Fruit fly (Drosophila melanogaster) whole organism: Measurements from ENCODE around the gene CG46244.

Source experiments
- CG8478 ChIP-seq: fragments of >200 bp; optimal IDR thresholded peaks from 2 replicates; lab custom pipeline; 2018; ENCODE audit warnings: inconsistent platforms
- Dll ChIP-seq: fragments of >200 bp; optimal IDR thresholded peaks from 2 replicates; lab custom pipeline; 2017
- EcR ChIP-seq, 2 experiments: fragments of >200 bp; optimal IDR thresholded peaks; 2 replicates each; lab custom pipeline; 2017; ENCODE audit warnings: missing biosample characterization in 2 of 2, missing genetic modification characterization in 2 of 2, missing genetic modification reagents in 2 of 2
- pan ChIP-seq: fragments of >200 bp; optimal IDR thresholded peaks from 2 replicates; lab custom pipeline; 2017
- psq ChIP-seq: fragments of >200 bp; optimal IDR thresholded peaks from 2 replicates; lab custom pipeline; 2017
- usp ChIP-seq: fragments of >200 bp; optimal IDR thresholded peaks from 2 replicates; lab custom pipeline; 2017; ENCODE audit warnings: missing biosample characterization, missing genetic modification characterization, mixed read lengths

DNA sequence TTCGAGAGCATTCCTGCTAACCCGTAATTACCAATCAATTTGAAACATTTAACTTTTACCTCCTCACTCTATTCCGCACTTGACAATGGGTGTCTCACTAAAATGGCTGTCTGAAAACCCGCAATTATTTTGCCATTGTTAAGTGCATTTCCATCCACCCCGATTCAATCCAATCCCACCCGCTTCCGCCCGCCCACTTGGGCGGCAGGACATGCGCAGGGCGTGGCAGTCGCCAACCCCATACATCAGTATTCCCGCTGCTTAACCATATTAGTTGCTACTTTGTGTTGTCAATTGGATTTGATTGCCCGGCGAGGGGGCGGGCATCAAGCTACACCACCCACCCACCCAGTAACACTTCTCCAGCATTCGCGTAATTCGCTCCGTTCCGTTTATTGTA lies 159.0 kb downstream of the CG46244 start:
- TF ChIP-seq psq (lab: Kevin White, UChicago) (no peak), usp (GFP tag; lab: Kevin White, UChicago) (no peak), pan (lab: Kevin White, UChicago) (no peak), CG8478 (lab: Kevin White, UChicago) (no peak), Dll (lab: Kevin White, UChicago) (no peak), EcR (GFP tag; optimal IDR thresholded peaks at IDR 0.05; lab: Kevin White, UChicago) (no peak)
